Worm (Caenorhabditis elegans) whole organism, L1 larva: ENCODE results near the gene Y49E10.27.

Experiments used
- F16B12.6 ChIP-seq: fragments of 150-350 bp; optimal IDR thresholded peaks from 2 replicates; lab custom pipeline; 2014; ENCODE audit warnings: missing biosample characterization, missing genetic modification characterization
- blmp-1 ChIP-seq: fragments of 150-350 bp; optimal IDR thresholded peaks from 2 replicates; lab custom pipeline; 2014; ENCODE audit warnings: missing biosample characterization, missing genetic modification characterization
- ceh-8 ChIP-seq: fragments of 200-800 bp; sonication (Bioruptor generic); optimal IDR thresholded peaks from 2 replicates; lab custom pipeline; 2018; ENCODE audit warnings: mild to moderate bottlenecking, missing genetic modification characterization, moderate library complexity, missing compliant biosample characterization
- ceh-82 ChIP-seq, 3 experiments: fragments of 150-350 bp in 1 of 3; sonication (generic microtip) in 2 of 3; optimal IDR thresholded peaks; 2 replicates each; lab custom pipeline; 2014 to 2017; ENCODE audit warnings: missing biosample characterization in 3 of 3, missing genetic modification characterization in 3 of 3
- ceh-88 ChIP-seq: fragments of 200-800 bp; sonication (Bioruptor generic); IDR thresholded peaks from 2 replicates; pipeline ENCODE4 v1.3.6; 2022; ENCODE audit warnings: missing genetic modification characterization, missing compliant biosample characterization
- dpl-1 ChIP-seq, 3 experiments: fragments of 150-350 bp in 2 of 3; sonication (generic microtip) in 1 of 3; optimal IDR thresholded peaks; 2 replicates each; lab custom pipeline; 2014 to 2017; ENCODE audit warnings: missing biosample characterization in 3 of 3, missing genetic modification characterization in 3 of 3, missing genetic modification reagents in 3 of 3
- efl-1 ChIP-seq, 4 experiments: fragments of 150-350 bp; optimal IDR thresholded peaks in 3 of 4; peaks in 1 of 4; 1 replicate in 1 of 4; 2 replicates in 3 of 4; lab custom pipeline; 2014; ENCODE audit warnings: missing biosample characterization in 2 of 4, missing genetic modification characterization in 2 of 4, missing genetic modification reagents in 2 of 4
- efl-3 ChIP-seq: fragments of 200-800 bp; sonication (Bioruptor generic); optimal IDR thresholded peaks from 2 replicates; lab custom pipeline; 2018; ENCODE audit warnings: mild to moderate bottlenecking, missing genetic modification characterization, missing compliant biosample characterization
- elt-2 ChIP-seq: sonication (generic microtip); optimal IDR thresholded peaks from 2 replicates; lab custom pipeline; 2016; ENCODE audit warnings: missing genetic modification characterization, mild to moderate bottlenecking, inconsistent platforms, missing compliant biosample characterization, missing genetic modification reagents
- elt-3 ChIP-seq, 6 experiments: fragments of 150-350 bp in 1 of 6; sonication (generic microtip); optimal IDR thresholded peaks; 2 replicates each; lab custom pipeline; 2017 to 2018; ENCODE audit warnings: missing biosample characterization in 6 of 6, missing genetic modification characterization in 6 of 6, inconsistent platforms in 1 of 6
- fkh-10 ChIP-seq: sonication (generic microtip); optimal IDR thresholded peaks from 2 replicates; lab custom pipeline; 2017; ENCODE audit warnings: missing biosample characterization, missing genetic modification reagents, missing genetic modification characterization
- fkh-8 ChIP-seq: sonication (generic microtip); optimal IDR thresholded peaks from 2 replicates; lab custom pipeline; 2016; ENCODE audit warnings: mild to moderate bottlenecking, missing genetic modification characterization, missing compliant biosample characterization
- grh-1 ChIP-seq: fragments of 200-800 bp; sonication (Bioruptor generic); IDR thresholded peaks from 2 replicates; pipeline ENCODE4 v1.3.6; 2022; ENCODE audit warnings: missing genetic modification reagents, missing genetic modification characterization, missing compliant biosample characterization
- lin-35 ChIP-seq, 2 experiments: fragments of 150-350 bp; optimal IDR thresholded peaks; 2 replicates each; lab custom pipeline; 2014; ENCODE audit warnings: missing biosample characterization in 2 of 2, missing genetic modification characterization in 2 of 2, missing genetic modification reagents in 2 of 2
- lir-3 ChIP-seq: sonication (generic microtip); optimal IDR thresholded peaks from 2 replicates; lab custom pipeline; 2016; ENCODE audit warnings: mild to moderate bottlenecking, missing genetic modification characterization, moderate library complexity, missing compliant biosample characterization; ENCODE audit not compliant: poor library complexity
- lsy-2 ChIP-seq, 2 experiments: fragments of 150-350 bp; optimal IDR thresholded peaks; 2 replicates each; lab custom pipeline; 2014; ENCODE audit warnings: missing biosample characterization in 2 of 2, missing genetic modification characterization in 2 of 2
- mef-2 ChIP-seq: fragments of 150-350 bp; optimal IDR thresholded peaks from 2 replicates; lab custom pipeline; 2014; ENCODE audit warnings: missing biosample characterization, missing genetic modification characterization
- mep-1 ChIP-seq: fragments of 150-350 bp; optimal IDR thresholded peaks from 2 replicates; lab custom pipeline; 2014; ENCODE audit warnings: missing biosample characterization, missing genetic modification characterization
- nhr-19 ChIP-seq: fragments of 200-800 bp; sonication (Bioruptor generic); conservative IDR thresholded peaks from 2 replicates; pipeline ENCODE4 v1.3.6; 2022; ENCODE audit warnings: missing genetic modification characterization, missing compliant biosample characterization
- nhr-47 ChIP-seq: sonication (generic microtip); optimal IDR thresholded peaks from 2 replicates; lab custom pipeline; 2016; ENCODE audit warnings: mild to moderate bottlenecking, missing genetic modification characterization, moderate library complexity, missing compliant biosample characterization
- nhr-77 ChIP-seq: fragments of 150-350 bp; optimal IDR thresholded peaks from 2 replicates; lab custom pipeline; 2014; ENCODE audit warnings: missing biosample characterization, missing genetic modification characterization
- nhr-85 ChIP-seq: sonication (generic microtip); peaks from one replicate; lab custom pipeline; 2016; ENCODE audit warnings: missing genetic modification characterization, inconsistent platforms, missing compliant biosample characterization
- pax-3 ChIP-seq: fragments of 200-800 bp; sonication (Bioruptor generic); optimal IDR thresholded peaks from 2 replicates; lab custom pipeline; 2018; ENCODE audit warnings: mild to moderate bottlenecking, missing genetic modification characterization, moderate library complexity, missing compliant biosample characterization
- skn-1 ChIP-seq: fragments of 150-350 bp; optimal IDR thresholded peaks from 2 replicates; lab custom pipeline; 2014; ENCODE audit warnings: missing biosample characterization, missing genetic modification characterization
- snu-23 ChIP-seq: sonication (generic microtip); optimal IDR thresholded peaks from 2 replicates; lab custom pipeline; 2016; ENCODE audit warnings: missing genetic modification characterization, missing compliant biosample characterization
- tlp-1 ChIP-seq: fragments of 150-350 bp; optimal IDR thresholded peaks from 2 replicates; lab custom pipeline; 2014; ENCODE audit warnings: missing biosample characterization, missing genetic modification characterization
- unc-130 ChIP-seq: fragments of 150-350 bp; optimal IDR thresholded peaks from 2 replicates; lab custom pipeline; 2017; ENCODE audit warnings: missing biosample characterization, missing genetic modification characterization, inconsistent platforms
- xbp-1 ChIP-seq: sonication (generic microtip); optimal IDR thresholded peaks from 2 replicates; lab custom pipeline; 2016; ENCODE audit warnings: missing genetic modification characterization, missing compliant biosample characterization
- zag-1 ChIP-seq: fragments of 150-350 bp; optimal IDR thresholded peaks from 2 replicates; lab custom pipeline; 2014; ENCODE audit warnings: missing biosample characterization, missing genetic modification characterization
- zip-4 ChIP-seq: fragments of 200-800 bp; sonication (Bioruptor generic); optimal IDR thresholded peaks from 2 replicates; lab custom pipeline; 2018; ENCODE audit warnings: mild to moderate bottlenecking, missing genetic modification characterization, moderate library complexity, missing compliant biosample characterization
- ztf-4 ChIP-seq: fragments of 150-350 bp; optimal IDR thresholded peaks from 2 replicates; lab custom pipeline; 2014; ENCODE audit warnings: missing biosample characterization, missing genetic modification characterization

Gene Y49E10.27

ce11 chrIII:12453785-12454184 lies 19.6 kb downstream of the Y49E10.27 start:
- no peak for TF ChIP-seq zip-4 (GFP tag; lab: Kevin White, UChicago)
- peak; percentile 76 for TF ChIP-seq elt-2 (tag; lab: Kevin White, UChicago)
- no peak for TF ChIP-seq lir-3
- TF ChIP-seq ceh-88 (GFP tag; lab: Robert Waterston, UW), result no peak
- TF ChIP-seq efl-1 (optimal IDR thresholded peaks at IDR 0.05; lab: Kevin White, UChicago), result no peak
- peak in 1 of 2 experiments; percentile 70 for TF ChIP-seq efl-1 (GFP tag; optimal IDR thresholded peaks at IDR 0.05 in 1 of 2; lab: Kevin White, UChicago)
- TF ChIP-seq nhr-19 (GFP tag; lab: Robert Waterston, UW), result no peak
- TF ChIP-seq, all 84 proteins: peak for 2

DNA sequence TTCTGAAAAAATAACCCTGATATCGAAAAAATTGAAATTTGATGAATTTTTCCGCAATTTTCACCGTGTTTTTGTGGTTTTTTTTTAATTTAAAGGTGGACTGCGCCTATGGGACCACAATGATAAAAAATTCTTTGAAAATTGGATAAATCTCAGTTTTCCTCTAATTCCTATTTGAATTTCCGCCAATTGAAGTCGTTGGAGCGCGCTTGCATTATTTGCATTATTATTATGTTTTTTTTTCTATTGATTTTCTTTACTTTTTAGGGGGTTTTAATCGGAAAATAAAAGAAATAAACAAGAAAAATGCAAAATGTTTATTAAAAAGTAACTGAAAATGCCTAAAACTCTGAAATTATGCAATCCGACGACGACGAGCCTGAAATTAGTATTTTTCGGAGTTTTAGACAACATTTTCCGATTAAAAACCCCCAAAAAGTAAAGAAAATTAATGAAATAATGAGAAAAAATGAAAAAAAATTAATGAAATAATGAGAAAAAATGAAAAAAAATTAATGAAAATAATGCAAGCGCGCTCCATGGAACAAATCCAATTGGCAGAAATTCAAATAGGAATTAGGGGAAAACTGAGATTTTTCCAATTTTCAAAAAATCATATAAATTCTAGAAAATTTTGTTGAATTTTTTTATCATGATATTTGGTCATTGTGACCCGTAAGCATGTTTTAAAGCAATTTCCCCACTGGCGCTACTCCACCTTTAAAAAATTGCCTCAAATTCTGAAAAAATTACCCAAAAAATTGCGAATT lies 21.6 kb downstream of the Y49E10.27 start:
- peak; percentile 79 for TF ChIP-seq ztf-4 (tag; lab: Kevin White, UChicago)
- peak in 2 of 3 experiments; percentile 23 to 39 for TF ChIP-seq dpl-1 (GFP tag; optimal IDR thresholded peaks at IDR 0.05; lab: Kevin White, UChicago)
- TF ChIP-seq lin-35 (GFP tag; optimal IDR thresholded peaks at IDR 0.05; lab: Kevin White, UChicago), result peak in 1 of 2 experiments; percentile 13
- no peak for TF ChIP-seq fkh-8
- TF ChIP-seq efl-1 (optimal IDR thresholded peaks at IDR 0.05; lab: Kevin White, UChicago), result peak in 1 of 2 experiments; percentile 53
- TF ChIP-seq efl-1 (GFP tag; optimal IDR thresholded peaks at IDR 0.05 in 1 of 2; lab: Kevin White, UChicago), result peak; percentile 34 to 95

- TF ChIP-seq mef-2 (tag; lab: Kevin White, UChicago) (no peak), skn-1 (tag; lab: Kevin White, UChicago) (peak; percentile 34), F16B12.6 (tag; lab: Kevin White, UChicago) (peak; percentile 17), snu-23 (peak; percentile 52), ceh-82 (tag; optimal IDR thresholded peaks at IDR 0.05; lab: Kevin White, UChicago) (peak in 1 of 3 experiments; percentile 2), xbp-1 (tag; lab: Kevin White, UChicago) (peak; percentile 41), dpl-1 (GFP tag; optimal IDR thresholded peaks at IDR 0.05; lab: Kevin White, UChicago) (peak; percentile 9 to 56 (median 41)), lin-35 (GFP tag; optimal IDR thresholded peaks at IDR 0.05; lab: Kevin White, UChicago) (peak; percentile 42 to 66), nhr-85 (peak; percentile 74), nhr-47 (no peak), mep-1 (tag; lab: Kevin White, UChicago) (peak; percentile 63), efl-1 (optimal IDR thresholded peaks at IDR 0.05; lab: Kevin White, UChicago) (peak; percentile 44 to 52), efl-1 (GFP tag; optimal IDR thresholded peaks at IDR 0.05 in 1 of 2; lab: Kevin White, UChicago) (peak; percentile 21 to 61), blmp-1 (peak; percentile 31), elt-3 (tag; optimal IDR thresholded peaks at IDR 0.05; lab: Kevin White, UChicago) (peak in 1 of 6 experiments; percentile 18), grh-1 (GFP tag; lab: Robert Waterston, UW) (no peak), lsy-2 (tag; optimal IDR thresholded peaks at IDR 0.05; lab: Kevin White, UChicago) (peak; percentile 37 to 48), zag-1 (tag; lab: Kevin White, UChicago) (no peak)
Observed at ce11 chrIII:12456801-12457647, 22.8 kb downstream of the Y49E10.27 start, which contains the start of the genes scav-3 and Y49E10.21. TSS of gene scav-3 (minus strand) at chrIII:12456850. TSS of gene Y49E10.21 (plus strand) at chrIII:12457597.

DNA sequence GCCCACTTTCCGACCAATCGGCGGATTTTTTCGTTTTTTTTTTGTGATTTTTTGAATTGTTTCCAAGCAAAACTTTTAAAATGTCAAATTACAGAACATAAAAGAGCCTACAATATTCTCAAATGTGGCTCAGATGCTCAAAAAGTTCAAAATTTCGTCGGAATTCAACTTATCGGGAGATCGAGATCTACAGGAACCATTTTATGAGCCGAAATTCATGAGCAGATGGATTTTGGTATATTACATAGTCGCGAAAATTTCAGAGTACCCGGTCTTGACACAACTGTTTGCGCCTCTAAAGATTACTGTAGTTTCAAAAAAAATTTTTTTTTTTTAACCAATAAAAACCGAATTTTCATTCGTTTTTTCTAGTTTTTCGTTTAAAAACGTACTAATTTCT lies 24.8 kb downstream of the Y49E10.27 start:
- no peak for TF ChIP-seq efl-1 (optimal IDR thresholded peaks at IDR 0.05; lab: Kevin White, UChicago)
- peak in 1 of 2 experiments; percentile 88 for TF ChIP-seq efl-1 (GFP tag; optimal IDR thresholded peaks at IDR 0.05 in 1 of 2; lab: Kevin White, UChicago)
- no peak for TF ChIP-seq dpl-1 (GFP tag; optimal IDR thresholded peaks at IDR 0.05; lab: Kevin White, UChicago)
- TF ChIP-seq, all 84 proteins: peak for 1

DNA sequence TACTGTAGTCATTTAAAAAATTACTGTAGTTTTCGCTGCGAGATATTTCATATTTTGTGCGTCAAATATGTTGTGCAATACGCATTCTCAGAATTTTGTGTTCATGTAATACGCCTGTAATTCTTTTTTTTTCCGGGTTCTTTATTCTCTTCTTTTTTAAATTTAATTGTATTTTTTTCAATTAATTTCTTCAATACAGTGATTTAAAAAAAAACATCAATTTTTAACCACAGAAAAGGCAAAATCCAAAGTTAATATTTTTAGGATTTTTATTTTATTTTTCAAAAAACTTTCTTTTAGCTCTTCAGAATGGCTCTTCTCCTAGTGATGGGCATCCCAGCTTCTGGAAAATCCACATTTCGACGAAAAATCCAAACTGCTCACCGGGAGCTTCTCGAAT lies 32.1 kb downstream of the Y49E10.27 start, which contains the start of gene pstk-1:
Gene pstk-1 (plus strand): TSS at position 301 of the 400 bp plus-strand sequence.
- TF ChIP-seq pax-3 (tag; lab: Kevin White, UChicago), result no peak
- no peak for TF ChIP-seq lir-3
- TF ChIP-seq tlp-1 (tag; lab: Kevin White, UChicago), result no peak
- no peak for TF ChIP-seq elt-2 (tag; lab: Kevin White, UChicago)
- no peak for TF ChIP-seq efl-3 (GFP tag; lab: Kevin White, UChicago)
- TF ChIP-seq fkh-10 (GFP tag; lab: Kevin White, UChicago), result no peak
- no peak for TF ChIP-seq nhr-77 (tag; lab: Kevin White, UChicago)
- TF ChIP-seq ceh-88 (GFP tag; lab: Robert Waterston, UW), result no peak
- TF ChIP-seq ceh-8 (GFP tag; lab: Kevin White, UChicago), result no peak
- TF ChIP-seq dpl-1 (GFP tag; optimal IDR thresholded peaks at IDR 0.05; lab: Kevin White, UChicago), result no peak
- no peak for TF ChIP-seq unc-130
- TF ChIP-seq, all 84 proteins: peak for 0
